Worm (Caenorhabditis elegans): ENCODE data around the gene tag-30.

The tag-30 gene

ce11 chrIV:11822454-11822853 is 32.5 kb downstream of the tag-30 start (continued):
- TF ChIP-seq mcd-1 (GFP tag; IDR thresholded peaks at IDR 0.05) (peak; percentile 43), C06A6.2 (GFP tag; conservative IDR thresholded peaks at IDR 0.05) (no peak), cebp-1 (GFP tag; IDR thresholded peaks at IDR 0.05) (no peak), cebp-1 (tag; optimal IDR thresholded peaks at IDR 0.05) (no peak), D2030.7 (GFP tag; IDR thresholded peaks at IDR 0.05) (peak; percentile 95), ceh-91 (GFP tag; IDR thresholded peaks at IDR 0.05) (peak; percentile 96), F33H1.4 (GFP tag; IDR thresholded peaks at IDR 0.05) (peak; percentile 94), attf-6 (GFP tag; IDR thresholded peaks at IDR 0.05) (peak; percentile 49; the same call in 1 of the 2 replicates), hsf-1 (GFP tag; IDR thresholded peaks at IDR 0.05) (peak; percentile 96), ceh-100 (GFP tag; IDR thresholded peaks at IDR 0.05) (peak; percentile 51; the same call in 1 of the 2 replicates), madf-8 (GFP tag; conservative IDR thresholded peaks at IDR 0.05) (peak; percentile 90), C17E4.6 (GFP tag; IDR thresholded peaks at IDR 0.05) (peak; percentile 50; the same call in 1 of the 2 replicates), F23B12.7 (tag; optimal IDR thresholded peaks at IDR 0.05; ENCODE audit: insufficient read depth) (peak; percentile 61), B0019.2 (GFP tag; conservative IDR thresholded peaks at IDR 0.05) (peak; percentile 76; the same call in 1 of the 2 replicates), madf-3 (GFP tag; IDR thresholded peaks at IDR 0.05) (peak; percentile 74; the same call in 1 of the 2 replicates), pbrm-1 (GFP tag; IDR thresholded peaks at IDR 0.05) (peak; percentile 56; the same call in 1 of the 2 replicates), mes-4 (tag; optimal IDR thresholded peaks at IDR 0.05) (no peak), ztf-25 (GFP tag; IDR thresholded peaks at IDR 0.05) (peak; percentile 7; the same call in 1 of the 2 replicates), nfya-2 (GFP tag; IDR thresholded peaks at IDR 0.05) (no peak), snpc-3.4 (tag; optimal IDR thresholded peaks at IDR 0.05) (peak; percentile 64), ekl-4 (GFP tag; IDR thresholded peaks at IDR 0.05) (peak; percentile 83), F49E8.2 (tag; optimal IDR thresholded peaks at IDR 0.05; ENCODE audit: insufficient read depth) (peak; percentile 45), Y95B8A.8 (GFP tag; IDR thresholded peaks at IDR 0.05) (peak; percentile 85)

ce11 chrIV:11821591-11822361 is 33.2 kb downstream of the tag-30 start, which contains the start of the genes par-5 and M117.3:
Gene par-5 (minus strand): TSS chrIV:11821924.
Gene M117.3 (plus strand): TSS chrIV:11822206.
- TF ChIP-seq lin-35 (GFP tag; optimal IDR thresholded peaks at IDR 0.05) (peak in 1 of 3 experiments; percentile 73), athp-1 (tag; optimal IDR thresholded peaks at IDR 0.05) (peak; percentile 70), nhr-120 (GFP tag; IDR thresholded peaks at IDR 0.05) (no peak), attf-6 (GFP tag; IDR thresholded peaks at IDR 0.05) (peak; percentile 33; the same call in 1 of the 2 replicates), somi-1 (GFP tag; optimal IDR thresholded peaks at IDR 0.05) (peak; percentile 52), K11D2.4 (GFP tag; IDR thresholded peaks at IDR 0.05) (peak; percentile 65), Y53G8AR.9 (GFP tag; conservative IDR thresholded peaks at IDR 0.05) (0 out of 2 replicates have a peak, but pooled peaks have one; percentile 63), F22D6.2 (tag; optimal IDR thresholded peaks at IDR 0.05) (peak; percentile 19), tlf-1 (GFP tag; optimal IDR thresholded peaks at IDR 0.05) (peak; percentile 21), F57A8.1 (GFP tag; optimal IDR thresholded peaks at IDR 0.05) (no peak), ztf-28 (GFP tag; IDR thresholded peaks at IDR 0.05) (no peak), akir-1 (GFP tag; optimal IDR thresholded peaks at IDR 0.05) (no peak), cebp-2 (GFP tag; IDR thresholded peaks at IDR 0.05) (no peak), ama-1 (optimal IDR thresholded peaks at IDR 0.05) (no peak), ama-1 (GFP tag; optimal IDR thresholded peaks at IDR 0.05) (no peak), ztf-22 (GFP tag; optimal IDR thresholded peaks at IDR 0.05) (peak; percentile 16), F10E7.11 (tag; optimal IDR thresholded peaks at IDR 0.05) (no peak), lsl-1 (GFP tag; optimal IDR thresholded peaks at IDR 0.05) (no peak), bed-2 (GFP tag; IDR thresholded peaks at IDR 0.05) (no peak), ztf-25 (GFP tag; IDR thresholded peaks at IDR 0.05) (no peak), ztf-18 (tag; optimal IDR thresholded peaks at IDR 0.05) (peak; percentile 55), tbp1 (GFP tag; optimal IDR thresholded peaks at IDR 0.05) (peak; percentile 65), B0035.1 (tag; optimal IDR thresholded peaks at IDR 0.05) (no peak), hsf-1 (GFP tag; IDR thresholded peaks at IDR 0.05) (peak; percentile 76), madf-8 (GFP tag; conservative IDR thresholded peaks at IDR 0.05) (no peak), F23B12.7 (tag; optimal IDR thresholded peaks at IDR 0.05; ENCODE audit: insufficient read depth) (no peak), atf-7 (tag; optimal IDR thresholded peaks at IDR 0.05) (peak; percentile 69), lin-26 (GFP tag; IDR thresholded peaks at IDR 0.05) (peak; percentile 68; the same call in 1 of the 2 replicates)

All from whole organism, young adult.